Fruit fly (Drosophila melanogaster): Measurements from ENCODE around the gene Abi.

DNA sequence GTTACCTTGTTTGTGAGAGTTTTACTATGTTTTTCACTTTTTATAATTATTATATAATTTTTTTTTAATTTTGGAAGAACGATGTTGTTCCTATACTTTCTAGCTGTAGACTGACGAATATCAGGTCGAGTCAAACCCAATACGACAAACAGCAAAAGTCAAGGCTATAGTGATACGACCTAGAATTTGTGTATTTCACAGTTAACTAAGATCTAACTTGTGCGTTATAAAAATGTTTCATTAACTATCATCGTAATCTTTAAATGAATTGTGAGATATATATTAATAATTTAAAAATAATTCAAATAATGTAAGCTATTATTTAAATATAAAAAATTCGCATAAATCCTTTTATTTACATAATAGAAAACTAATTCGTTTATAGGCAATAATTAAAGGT lies 24.2 kb downstream of the Abi start, which contains the start of gene CG9920:
- no peak for TF ChIP-seq CG11617 (GFP tag; optimal IDR thresholded peaks at IDR 0.05)
- no peak for TF ChIP-seq ovo (GFP tag; optimal IDR thresholded peaks at IDR 0.05)
- TF ChIP-seq kay (GFP tag; ENCODE audit: borderline replicate concordance), result no peak
- no peak for TF ChIP-seq tj (GFP tag; optimal IDR thresholded peaks at IDR 0.05)
- TF ChIP-seq CG7101 (tag; optimal IDR thresholded peaks at IDR 0.05), result no peak
- TF ChIP-seq CG5204 (GFP tag; optimal IDR thresholded peaks at IDR 0.05), result no peak
- no peak for TF ChIP-seq cic (GFP tag; optimal IDR thresholded peaks at IDR 0.05)
- no peak for TF ChIP-seq CG1620 (GFP tag; optimal IDR thresholded peaks at IDR 0.05)
- TF ChIP-seq CG12768 (GFP tag; optimal IDR thresholded peaks at IDR 0.05), result no peak
